Worm (Caenorhabditis elegans) whole organism, young adult: ENCODE results near the gene sav-1.

Source experiments
- F39B2.1 ChIP-seq: fragments of 200-800 bp; sonication (Bioruptor generic); IDR thresholded peaks from 2 replicates; pipeline ENCODE4 v1.3.6; 2022; ENCODE audit warnings: missing genetic modification reagents, missing genetic modification characterization, missing compliant biosample characterization
- Y95B8A.8 ChIP-seq: fragments of 200-800 bp; sonication (Bioruptor generic); IDR thresholded peaks from 2 replicates; pipeline ENCODE4 v1.3.6; 2022; ENCODE audit warnings: missing genetic modification reagents, missing genetic modification characterization, missing compliant biosample characterization
- ccch-3 ChIP-seq: fragments of 200-800 bp; sonication (Bioruptor generic); optimal IDR thresholded peaks from 2 replicates; lab custom pipeline; 2018; ENCODE audit warnings: mild to moderate bottlenecking, missing genetic modification characterization, missing compliant biosample characterization
- ceh-58 ChIP-seq: fragments of 200-800 bp; sonication (Bioruptor generic); IDR thresholded peaks from 2 replicates; pipeline ENCODE4 v1.3.6; 2022; ENCODE audit warnings: missing genetic modification characterization, missing compliant biosample characterization
- chd-7 ChIP-seq: sonication (generic microtip); optimal IDR thresholded peaks from 2 replicates; lab custom pipeline; 2016; ENCODE audit warnings: mild to moderate bottlenecking, missing genetic modification characterization, moderate library complexity, missing compliant biosample characterization
- ets-4 ChIP-seq: fragments of 200-800 bp; sonication (Bioruptor generic); optimal IDR thresholded peaks from 2 replicates; lab custom pipeline; 2018; ENCODE audit warnings: mild to moderate bottlenecking, missing genetic modification characterization, missing compliant biosample characterization
- fkh-3 ChIP-seq: sonication (generic microtip); optimal IDR thresholded peaks from 2 replicates; lab custom pipeline; 2016; ENCODE audit warnings: mild to moderate bottlenecking, missing genetic modification characterization, missing compliant biosample characterization
- nfya-1 ChIP-seq: sonication (generic microtip); optimal IDR thresholded peaks from 2 replicates; lab custom pipeline; 2017; ENCODE audit warnings: antibody characterized with exemption, missing compliant biosample characterization, missing genetic modification characterization, borderline replicate concordance; ENCODE audit not compliant: insufficient read depth
- rpc-1 ChIP-seq, 2 experiments: fragments of 150-350 bp in 1 of 2; sonication (generic microtip) in 1 of 2; optimal IDR thresholded peaks; 2 replicates each; lab custom pipeline; 2014 to 2018; ENCODE audit warnings: missing biosample characterization in 1 of 2, missing genetic modification characterization in 1 of 2, missing genetic modification reagents in 1 of 2, missing genotype in 1 of 2
- tbp1 ChIP-seq: fragments of 200-800 bp; sonication (Bioruptor generic); optimal IDR thresholded peaks from 2 replicates; lab custom pipeline; 2018; ENCODE audit warnings: mild to moderate bottlenecking, missing genetic modification characterization, missing compliant biosample characterization

ce11 chrX:2316859-2317258 lies 29.9 kb upstream of the sav-1 start:
- TF ChIP-seq ceh-58 (GFP tag; lab: Robert Waterston, UW) = no peak
- TF ChIP-seq Y95B8A.8 (GFP tag; lab: Robert Waterston, UW) = no peak
- no peak for TF ChIP-seq nfya-1 (tag; lab: Kevin White, UChicago)
- TF ChIP-seq ets-4 (GFP tag; lab: Kevin White, UChicago) = no peak
- TF ChIP-seq ccch-3 (GFP tag; lab: Kevin White, UChicago) = no peak
- no peak for TF ChIP-seq tbp1 (GFP tag; lab: Kevin White, UChicago)
- no peak for TF ChIP-seq fkh-3 (tag; lab: Kevin White, UChicago)
- no peak for TF ChIP-seq chd-7 (tag; lab: Kevin White, UChicago)
- no peak for TF ChIP-seq rpc-1 (optimal IDR thresholded peaks at IDR 0.05; lab: Kevin White, UChicago)
- TF ChIP-seq rpc-1 (tag; optimal IDR thresholded peaks at IDR 0.05; lab: Kevin White, UChicago) = no peak
- no peak for TF ChIP-seq F39B2.1
